Worm (Caenorhabditis elegans): Measurements from ENCODE around the gene K04H4.5.

Gene K04H4.5

ce11 chrIII:9329790-9330366 lies 29.3 kb upstream of the K04H4.5 start, which contains the start of gene ttr-5:
ttr-5 (plus strand) TSS chrIII:9330316.
- TF ChIP-seq F10B5.3 (tag; optimal IDR thresholded peaks at IDR 0.05) (no peak), daf-12 (tag; optimal IDR thresholded peaks at IDR 0.05) (no peak), set-16 (GFP tag; IDR thresholded peaks at IDR 0.05) (no peak), daf-16 (GFP tag; optimal IDR thresholded peaks at IDR 0.05) (peak in 1 of 2 experiments; percentile 62), daf-16 (tag; optimal IDR thresholded peaks at IDR 0.05) (no peak), aha-1 (tag) (peak; percentile 91)

ce11 chrIII:9331084-9331564 lies 28.0 kb upstream of the K04H4.5 start, which contains the start of gene ufc-1:
ufc-1 (plus strand) TSS chrIII:9331514.
- TF ChIP-seq mes-2 (tag; optimal IDR thresholded peaks at IDR 0.05; ENCODE audit: poor library complexity, severe bottlenecking) (peak; percentile 61), F37D6.2 (tag; optimal IDR thresholded peaks at IDR 0.05) (no peak), dve-1 (tag; optimal IDR thresholded peaks at IDR 0.05; ENCODE audit: insufficient read depth) (peak; percentile 14), madf-9 (GFP tag; conservative IDR thresholded peaks at IDR 0.05) (no peak), dpl-1 (GFP tag; optimal IDR thresholded peaks at IDR 0.05) (peak; percentile 4), aha-1 (tag) (peak; percentile 43), lsy-2 (tag; optimal IDR thresholded peaks at IDR 0.05) (peak in 1 of 2 experiments; percentile 68)

- TF ChIP-seq lin-1 (GFP tag; IDR thresholded peaks at IDR 0.05) (no peak), hmg-1.1 (GFP tag; IDR thresholded peaks at IDR 0.05) (no peak), hif-1 (tag; optimal IDR thresholded peaks at IDR 0.05) (no peak), lin-38 (GFP tag; IDR thresholded peaks at IDR 0.05) (no peak), ceh-44 (GFP tag; IDR thresholded peaks at IDR 0.05) (no peak), nhr-48 (tag; optimal IDR thresholded peaks at IDR 0.05) (no peak), Y105C5A.15 (GFP tag; IDR thresholded peaks at IDR 0.05) (no peak), ama-1 (optimal IDR thresholded peaks at IDR 0.05) (no peak), duxl-1 (tag; optimal IDR thresholded peaks at IDR 0.05; ENCODE audit: poor library complexity) (no peak), aha-1 (tag) (no peak), T20F7.1 (GFP tag; optimal IDR thresholded peaks at IDR 0.05) (no peak), nhr-237 (tag; optimal IDR thresholded peaks at IDR 0.05) (no peak), skn-1 (tag; optimal IDR thresholded peaks at IDR 0.05) (no peak), ZK546.5 (tag; optimal IDR thresholded peaks at IDR 0.05) (no peak), daf-8 (GFP tag; IDR thresholded peaks at IDR 0.05) (no peak)
Observed at ce11 chrIII:9334174-9334573, 25.0 kb upstream of the K04H4.5 start, which contains the start of gene elo-4. elo-4 (minus strand) TSS chrIII:9334274.

- TF ChIP-seq nhr-76 (tag; optimal IDR thresholded peaks at IDR 0.05) (no peak), D1046.2 (GFP tag; IDR thresholded peaks at IDR 0.05) (no peak), fos-1 (tag; optimal IDR thresholded peaks at IDR 0.05) (no peak), nhr-77 (tag; optimal IDR thresholded peaks at IDR 0.05) (no peak), fkh-10 (GFP tag; optimal IDR thresholded peaks at IDR 0.05) (no peak), php-3 (GFP tag; IDR thresholded peaks at IDR 0.05) (no peak)
Observed at ce11 chrIII:9335076-9335475, 24.1 kb upstream of the K04H4.5 start.

- TF ChIP-seq sdz-12 (GFP tag; optimal IDR thresholded peaks at IDR 0.05), result no peak
- TF ChIP-seq unc-130 (GFP tag; optimal IDR thresholded peaks at IDR 0.05), result no peak
- TF ChIP-seq lin-38 (GFP tag; IDR thresholded peaks at IDR 0.05), result no peak
- TF ChIP-seq unc-62 (GFP tag; optimal IDR thresholded peaks at IDR 0.05 in 1 of 2), result peak in 1 of 2 experiments; percentile 95
- TF ChIP-seq unc-62 (tag; optimal IDR thresholded peaks at IDR 0.05), result no peak
- no peak for TF ChIP-seq D1046.2 (GFP tag; IDR thresholded peaks at IDR 0.05)
- no peak for TF ChIP-seq daf-8 (GFP tag; IDR thresholded peaks at IDR 0.05)
Observed at ce11 chrIII:9336807-9337206, 22.4 kb upstream of the K04H4.5 start.

Measured in whole organism, L4 larva.